Fruit fly (Drosophila melanogaster): Measurements from ENCODE around the gene CG9072.
A peak's percentile ranks its signal among the peaks of the same experiment; 100 is the strongest.

CG9072 gene

dm6 chrX:15070811-15071479 is 24.9 kb downstream of the CG9072 start (continued):
- TF ChIP-seq ase (GFP tag; IDR thresholded peaks at IDR 0.05) (no peak), al (GFP tag; IDR thresholded peaks at IDR 0.05) (peak; percentile 4; the same call in 1 of the 2 replicates), CG1529 (GFP tag; optimal IDR thresholded peaks at IDR 0.05) (no peak), CG17328 (GFP tag; IDR thresholded peaks at IDR 0.05) (no peak), so (GFP tag; IDR thresholded peaks at IDR 0.05) (no peak), CG15073 (GFP tag; optimal IDR thresholded peaks at IDR 0.05) (peak; percentile 58), grn (GFP tag; optimal IDR thresholded peaks at IDR 0.05) (peak; percentile 62), Dbx (GFP tag; IDR thresholded peaks at IDR 0.05) (peak; percentile 25; the same call in 1 of the 3 replicates), CG10267 (tag; optimal IDR thresholded peaks at IDR 0.05) (no peak), caup (GFP tag; optimal IDR thresholded peaks at IDR 0.05; ENCODE audit: severe bottlenecking) (no peak), CG18599 (GFP tag; optimal IDR thresholded peaks at IDR 0.05) (peak; percentile 31)

- TF ChIP-seq jigr1 (GFP tag; IDR thresholded peaks at IDR 0.05) (no peak), Med (GFP tag) (peak; percentile 30), Ets65A (GFP tag) (peak; percentile 23), row (GFP tag; IDR thresholded peaks at IDR 0.05) (peak; percentile 32; the same call in 1 of the 3 replicates), CG11504 (tag; optimal IDR thresholded peaks at IDR 0.05) (peak; percentile 1)
These were observed 25.7 kb downstream of the CG9072 start for dm6 chrX:15070137-15070536.

dm6 chrX:15069417-15069896 is 26.4 kb downstream of the CG9072 start:
- TF ChIP-seq crol (GFP tag; IDR thresholded peaks at IDR 0.05) (peak; percentile 57; the same call in 1 of the 2 replicates), Drgx (GFP tag; IDR thresholded peaks at IDR 0.05) (peak; percentile 84), Hmr (GFP tag; optimal IDR thresholded peaks at IDR 0.05) (peak; percentile 16), bsh (GFP tag; optimal IDR thresholded peaks at IDR 0.05) (peak in 1 of 2 experiments; percentile 99), CG18262 (tag; optimal IDR thresholded peaks at IDR 0.05) (no peak), nom (GFP tag; optimal IDR thresholded peaks at IDR 0.05) (peak; percentile 100), chif (GFP tag; optimal IDR thresholded peaks at IDR 0.05) (no peak), Med (GFP tag) (peak; percentile 17), sens (GFP tag) (peak; percentile 66), CG14710 (tag; optimal IDR thresholded peaks at IDR 0.05) (no peak)

dm6 chrX:15068537-15068936 is 27.3 kb downstream of the CG9072 start:
- peak; percentile 36 for TF ChIP-seq ftz-f1 (GFP tag; optimal IDR thresholded peaks at IDR 0.05)
- 0 out of 2 replicates have a peak, but pooled peaks have one; percentile 12 for TF ChIP-seq slbo (GFP tag; IDR thresholded peaks at IDR 0.05)
- TF ChIP-seq Ets65A (GFP tag), result peak; percentile 28
- TF ChIP-seq Med (GFP tag), result peak; percentile 57
- peak; percentile 84 for TF ChIP-seq nom (GFP tag; optimal IDR thresholded peaks at IDR 0.05)
- TF ChIP-seq knrl (GFP tag; IDR thresholded peaks at IDR 0.05; ENCODE audit: partially characterized antibody), result no peak
- no peak for TF ChIP-seq CG16815 (GFP tag; optimal IDR thresholded peaks at IDR 0.05)
- TF ChIP-seq sug (tag; optimal IDR thresholded peaks at IDR 0.05), result peak; percentile 40

dm6 chrX:15066374-15067057 is 29.3 kb downstream of the CG9072 start, which contains the start of the genes opm and dob:
Gene opm (minus strand): TSS chrX:15066432.
Gene dob (plus strand): TSS chrX:15067007.
- TF ChIP-seq CG30403 (GFP tag; optimal IDR thresholded peaks at IDR 0.05) (peak; percentile 46), dmrt11E (tag; optimal IDR thresholded peaks at IDR 0.05) (peak; percentile 24), Dek (tag; optimal IDR thresholded peaks at IDR 0.05) (peak; percentile 24), bbx (GFP tag; IDR thresholded peaks at IDR 0.05; ENCODE audit: partially characterized antibody) (no peak), CG15696 (tag; optimal IDR thresholded peaks at IDR 0.05) (peak; percentile 16), Sry-β (GFP tag; optimal IDR thresholded peaks at IDR 0.05) (peak; percentile 95), CG18262 (tag; optimal IDR thresholded peaks at IDR 0.05) (peak; percentile 37), Nf-YC (tag; optimal IDR thresholded peaks at IDR 0.05) (peak; percentile 46), CG9437 (GFP tag; optimal IDR thresholded peaks at IDR 0.05) (no peak), CG12942 (GFP tag; optimal IDR thresholded peaks at IDR 0.05) (no peak), lola (GFP tag; optimal IDR thresholded peaks at IDR 0.05) (peak in 1 of 3 experiments; percentile 43), crp (GFP tag; optimal IDR thresholded peaks at IDR 0.05) (peak in 1 of 2 experiments; percentile 66), bab2 (GFP tag; optimal IDR thresholded peaks at IDR 0.05) (peak; percentile 15)

Data from whole organism, embryonic.